Worm (Caenorhabditis elegans): ENCODE data around the gene K06H7.7.

DNA sequence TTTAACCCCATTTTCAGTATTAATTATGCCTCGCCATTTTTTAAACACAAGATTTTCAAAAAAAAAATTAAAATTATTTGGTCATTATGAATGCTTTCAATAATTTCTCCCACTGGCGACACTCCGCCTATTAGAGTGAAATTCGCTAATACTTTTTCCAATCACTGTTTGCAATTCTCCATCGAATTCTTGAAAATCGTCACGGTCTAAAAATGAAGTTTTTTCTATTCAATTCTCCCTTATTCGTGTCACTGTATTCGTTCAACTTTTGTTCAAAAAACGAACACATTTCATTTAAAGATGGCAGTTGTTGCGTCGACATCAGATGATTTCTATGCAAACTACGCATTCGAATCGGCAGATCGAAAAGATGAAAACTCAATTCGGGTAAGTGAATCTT, 23.2 kb upstream of the K06H7.7 start, which contains the start of gene C14B9.3:
- TF ChIP-seq cog-1 (tag; optimal IDR thresholded peaks at IDR 0.05), result no peak
- TF ChIP-seq ztf-29 (GFP tag; IDR thresholded peaks at IDR 0.05), result no peak
- TF ChIP-seq ref-1 (GFP tag; conservative IDR thresholded peaks at IDR 0.05), result no peak
- no peak for TF ChIP-seq flt-1 (GFP tag; IDR thresholded peaks at IDR 0.05)
- no peak for TF ChIP-seq med-1 (GFP tag; optimal IDR thresholded peaks at IDR 0.05; ENCODE audit: insufficient read depth)
- no peak for TF ChIP-seq ztf-23 (GFP tag; IDR thresholded peaks at IDR 0.05)
- TF ChIP-seq klf-2 (GFP tag; conservative IDR thresholded peaks at IDR 0.05), result no peak
- no peak for TF ChIP-seq tab-1 (GFP tag; IDR thresholded peaks at IDR 0.05)

All from whole organism, midembryonic.